Fruit fly (Drosophila melanogaster) S2 (cell line): ENCODE data around the gene CG4951.

Experiments
- CG8478 ChIP-seq: fragments of >200 bp; optimal IDR thresholded peaks from 2 replicates; lab custom pipeline; 2018
- CTCF ChIP-seq, 2 experiments: fragments of >200 bp; optimal IDR thresholded peaks; 2 replicates each; lab custom pipeline; 2018

dm6 chr3R:27928140-27928539, 25.8 kb downstream of the CG4951 start, which contains the start of gene nenya:
- no peak for TF ChIP-seq CTCF (optimal IDR thresholded peaks at IDR 0.05; lab: Kevin White, UChicago)
- no peak for TF ChIP-seq CG8478 (lab: Kevin White, UChicago)
